Fruit fly (Drosophila melanogaster): ENCODE measurements around the gene CG6340.

- TF ChIP-seq psq (optimal IDR thresholded peaks at IDR 0.05) (no peak), insv (optimal IDR thresholded peaks at IDR 0.05) (no peak), Sin3A (optimal IDR thresholded peaks at IDR 0.05) (no peak), h (optimal IDR thresholded peaks at IDR 0.05) (no peak), Myc (optimal IDR thresholded peaks at IDR 0.05) (no peak), ttk (optimal IDR thresholded peaks at IDR 0.05) (no peak)
Observed at dm6 chrX:15448136-15448535, 34.0 kb upstream of the CG6340 start.
